Fruit fly (Drosophila melanogaster) whole organism, prepupa: Measurements from ENCODE around the gene CG14275.

ENCODE experiments used
- CG10631 ChIP-seq: fragments of 200-800 bp; sonication (Bioruptor generic); optimal IDR thresholded peaks from 2 replicates; lab custom pipeline; 2016; ENCODE audit warnings: missing biosample characterization, missing genetic modification characterization
- CG16779 ChIP-seq: fragments of 200-800 bp; sonication (Bioruptor generic); optimal IDR thresholded peaks from 3 replicates; lab custom pipeline; 2017; ENCODE audit warnings: missing biosample characterization, mild to moderate bottlenecking, missing genetic modification characterization
- CG3919 ChIP-seq: fragments of 200-800 bp; sonication (Bioruptor generic); optimal IDR thresholded peaks from 3 replicates; lab custom pipeline; 2016; ENCODE audit warnings: missing biosample characterization, missing genetic modification characterization
- CG6808 ChIP-seq: fragments of 200-800 bp; sonication (Bioruptor generic); optimal IDR thresholded peaks from 3 replicates; lab custom pipeline; 2017; ENCODE audit warnings: missing biosample characterization, missing genetic modification characterization, mild to moderate bottlenecking, moderate library complexity, missing genetic modification reagents
- Eip78C ChIP-seq: fragments of 200-800 bp; sonication (Bioruptor generic); peaks from one replicate; lab custom pipeline; 2016; ENCODE audit warnings: missing biosample characterization, missing genetic modification characterization
- Hr38 ChIP-seq: sonication (Bioruptor generic); optimal IDR thresholded peaks from 2 replicates; lab custom pipeline; 2016; ENCODE audit warnings: missing biosample characterization, missing genetic modification characterization
- achi ChIP-seq: fragments of 200-800 bp; sonication (Bioruptor generic); optimal IDR thresholded peaks from 3 replicates; lab custom pipeline; 2016; ENCODE audit warnings: missing biosample characterization, missing genetic modification characterization
- acj6 ChIP-seq: fragments of 200-800 bp; sonication (Bioruptor generic); optimal IDR thresholded peaks from 3 replicates; lab custom pipeline; 2016; ENCODE audit warnings: missing biosample characterization, missing genetic modification characterization
- fd85E ChIP-seq: fragments of 200-800 bp; sonication (Bioruptor generic); optimal IDR thresholded peaks from 3 replicates; lab custom pipeline; 2016; ENCODE audit warnings: missing biosample characterization, missing genetic modification characterization

dm6 chr2L:8290092-8290424 lies 37.2 kb upstream of the CG14275 start:
- no peak for TF ChIP-seq acj6 (GFP tag; lab: Kevin White, UChicago)
- TF ChIP-seq fd85E: no peak
- no peak for TF ChIP-seq CG16779 (tag; lab: Kevin White, UChicago)
- no peak for TF ChIP-seq CG10631 (GFP tag; lab: Kevin White, UChicago)
- no peak for TF ChIP-seq achi (GFP tag; lab: Kevin White, UChicago)
- no peak for TF ChIP-seq CG3919 (GFP tag; lab: Kevin White, UChicago)
- peak; percentile 35 for TF ChIP-seq Eip78C
- no peak for TF ChIP-seq Hr38 (GFP tag; lab: Kevin White, UChicago)
- no peak for TF ChIP-seq CG6808
